Worm (Caenorhabditis elegans): ENCODE measurements around the gene R04D3.4.

- TF ChIP-seq klf-2 (GFP tag; conservative IDR thresholded peaks at IDR 0.05) (no peak), flt-1 (GFP tag; IDR thresholded peaks at IDR 0.05) (no peak), ztf-23 (GFP tag; IDR thresholded peaks at IDR 0.05) (no peak), ztf-29 (GFP tag; IDR thresholded peaks at IDR 0.05) (no peak), T22C8.4 (GFP tag; IDR thresholded peaks at IDR 0.05) (no peak)
Observed at ce11 chrX:13328034-13328433, 39.4 kb upstream of the R04D3.4 start, which contains the start of gene sir-2.2.

Measured in whole organism, midembryonic.